Worm (Caenorhabditis elegans): ENCODE data around the gene K07E8.7.
"Not testable (repeated sequence)": the region's sequence is repeated elsewhere in the genome, so short reads cannot be mapped to it uniquely, and the experiment has no call there.

ce11 chrII:629454-629853 lies 20.7 kb downstream of the K07E8.7 start:
- not testable (repeated sequence) for TF ChIP-seq ceh-34, ets-4, nfya-1, lim-6, ceh-30 (tag; optimal IDR thresholded peaks at IDR 0.05)

Measured in whole organism, late embryonic.